Worm (Caenorhabditis elegans) whole organism, L2 larva: Measurements from ENCODE around the gene rpn-12.

Experiments used
- aly-2 ChIP-seq: fragments of 150-350 bp; optimal IDR thresholded peaks from 2 replicates; lab custom pipeline; 2014; ENCODE audit warnings: missing biosample characterization, missing genetic modification characterization
- blmp-1 ChIP-seq: sonication (generic microtip); optimal IDR thresholded peaks from 2 replicates; lab custom pipeline; 2017; ENCODE audit warnings: missing genetic modification characterization, mild to moderate bottlenecking, missing compliant biosample characterization, antibody characterized with exemption, moderate library complexity; ENCODE audit not compliant: insufficient read depth
- elt-1 ChIP-seq: fragments of 150-350 bp; optimal IDR thresholded peaks from 2 replicates; lab custom pipeline; 2014; ENCODE audit warnings: missing biosample characterization, missing genetic modification characterization
- fos-1 ChIP-seq: fragments of 150-350 bp; optimal IDR thresholded peaks from 2 replicates; lab custom pipeline; 2014; ENCODE audit warnings: missing biosample characterization, missing genetic modification characterization
- lin-13 ChIP-seq: fragments of 150-350 bp; optimal IDR thresholded peaks from 2 replicates; lab custom pipeline; 2014; ENCODE audit warnings: missing biosample characterization, missing genetic modification reagents, missing genetic modification characterization
- lin-39 ChIP-seq: fragments of 150-350 bp; optimal IDR thresholded peaks from 2 replicates; lab custom pipeline; 2014; ENCODE audit warnings: missing biosample characterization, missing genetic modification reagents, missing genetic modification characterization
- mbf-1 ChIP-seq: sonication (generic microtip); optimal IDR thresholded peaks from 2 replicates; lab custom pipeline; 2017; ENCODE audit warnings: missing biosample characterization, missing genetic modification characterization
- mdl-1 ChIP-seq, 2 experiments: fragments of 150-350 bp in 1 of 2; sonication (generic microtip) in 1 of 2; optimal IDR thresholded peaks; 2 replicates each; lab custom pipeline; 2017; ENCODE audit warnings: missing biosample characterization in 2 of 2, missing genetic modification characterization in 2 of 2
- nhr-11 ChIP-seq: fragments of 150-350 bp; optimal IDR thresholded peaks from 2 replicates; lab custom pipeline; 2014; ENCODE audit warnings: missing biosample characterization, missing genetic modification characterization
- nhr-77 ChIP-seq: fragments of 150-350 bp; optimal IDR thresholded peaks from 2 replicates; lab custom pipeline; 2014; ENCODE audit warnings: missing biosample characterization, missing genetic modification characterization
- snpc-4 ChIP-seq: fragments of 150-350 bp; optimal IDR thresholded peaks from 2 replicates; lab custom pipeline; 2014; ENCODE audit warnings: missing biosample characterization, missing genetic modification characterization
- ztf-1 ChIP-seq: fragments of 200-800 bp; sonication (Bioruptor generic); conservative IDR thresholded peaks from 2 replicates; pipeline ENCODE4 v1.3.6; 2022; ENCODE audit warnings: missing genetic modification characterization, missing compliant biosample characterization
- ztf-11 ChIP-seq: sonication (generic microtip); optimal IDR thresholded peaks from 2 replicates; lab custom pipeline; 2017; ENCODE audit warnings: missing biosample characterization, missing genetic modification characterization

- TF ChIP-seq ztf-11 (tag; lab: Kevin White, UChicago) (no peak), mdl-1 (tag; optimal IDR thresholded peaks at IDR 0.05; lab: Kevin White, UChicago) (no peak), elt-1 (no peak), lin-13 (GFP tag; lab: Kevin White, UChicago) (no peak), ztf-1 (GFP tag; lab: Robert Waterston, UW) (no peak), mbf-1 (tag; lab: Kevin White, UChicago) (no peak), aly-2 (tag; lab: Kevin White, UChicago) (no peak), lin-39 (tag; lab: Kevin White, UChicago) (no peak), blmp-1 (no peak), nhr-11 (tag; lab: Kevin White, UChicago) (no peak), fos-1 (tag; lab: Kevin White, UChicago) (no peak), nhr-77 (tag; lab: Kevin White, UChicago) (no peak), snpc-4 (tag; lab: Kevin White, UChicago) (no peak)
Observed at ce11 chrII:11636617-11637016, 16.3 kb upstream of the rpn-12 start.
